Fruit fly (Drosophila melanogaster): ENCODE results near the gene CG10725.

DNA sequence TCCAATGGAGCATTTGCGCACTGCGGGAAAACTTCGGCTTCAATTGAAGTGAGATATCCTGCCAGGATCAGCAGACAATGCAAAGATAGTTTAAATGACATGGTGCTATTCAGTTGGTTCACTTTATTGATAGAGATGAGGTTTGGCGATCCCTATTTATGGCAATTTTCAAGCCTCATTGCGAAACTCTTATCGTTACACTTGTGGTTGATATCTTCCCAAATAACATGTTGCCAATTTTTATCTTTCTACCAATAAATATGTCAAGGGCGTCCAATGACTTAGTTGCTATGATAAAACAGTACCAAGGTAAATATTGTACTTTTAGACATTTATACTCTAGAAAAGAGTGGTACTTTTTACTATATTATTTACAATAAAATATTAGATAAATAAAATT, 13.7 kb upstream of the CG10725 start, which contains the start of gene CG33263:
- TF ChIP-seq Mnt (GFP tag; optimal IDR thresholded peaks at IDR 0.05) = no peak
- no peak for TF ChIP-seq CG5204 (GFP tag; optimal IDR thresholded peaks at IDR 0.05)
- no peak for TF ChIP-seq CG33017 (tag; optimal IDR thresholded peaks at IDR 0.05)
- TF ChIP-seq toe (GFP tag; optimal IDR thresholded peaks at IDR 0.05) = no peak
- TF ChIP-seq bab1 (GFP tag; optimal IDR thresholded peaks at IDR 0.05) = no peak
- no peak for TF ChIP-seq cic (GFP tag; optimal IDR thresholded peaks at IDR 0.05)
- no peak for TF ChIP-seq CG14711 (tag; optimal IDR thresholded peaks at IDR 0.05)
- TF ChIP-seq kay (GFP tag; ENCODE audit: borderline replicate concordance) = no peak
- no peak for TF ChIP-seq CG12768 (GFP tag; optimal IDR thresholded peaks at IDR 0.05)
- no peak for TF ChIP-seq CG7101 (tag; optimal IDR thresholded peaks at IDR 0.05)
- no peak for TF ChIP-seq ovo (GFP tag; optimal IDR thresholded peaks at IDR 0.05)

All from whole organism, adult.